Worm (Caenorhabditis elegans) whole organism, L4/young adult: ENCODE measurements around the gene suex-1.

Source experiments
- W03F9.2 ChIP-seq: fragments of 150-350 bp; optimal IDR thresholded peaks from 2 replicates; lab custom pipeline; 2014; ENCODE audit warnings: missing biosample characterization, missing genetic modification characterization
- dao-5 ChIP-seq: sonication (generic microtip); optimal IDR thresholded peaks from 2 replicates; lab custom pipeline; 2016; ENCODE audit warnings: missing genotype, missing genetic modification characterization, moderate library complexity, missing compliant biosample characterization
- him-1 ChIP-seq: sonication (generic microtip); optimal IDR thresholded peaks from 2 replicates; lab custom pipeline; 2016; ENCODE audit warnings: missing genotype, missing genetic modification reagents, missing genetic modification characterization, missing compliant biosample characterization

suex-1 gene

ce11 chrII:5525297-5525696 is 27.2 kb upstream of the suex-1 start, which contains the start of gene tbx-35:
tbx-35 (minus strand) TSS chrII:5525397.
- TF ChIP-seq dao-5 (tag; lab: Kevin White, UChicago) (no peak), him-1 (tag; lab: Kevin White, UChicago) (no peak), W03F9.2 (tag; lab: Kevin White, UChicago) (no peak)

- TF ChIP-seq W03F9.2 (tag; lab: Kevin White, UChicago) (no peak), him-1 (tag; lab: Kevin White, UChicago) (no peak), dao-5 (tag; lab: Kevin White, UChicago) (no peak)
Measured at ce11 chrII:5522637-5523036, 24.6 kb upstream of the suex-1 start, which contains the start of gene ZK177.11. ZK177.11 (plus strand) TSS chrII:5522937.

ce11 chrII:5521411-5521810 is 23.4 kb upstream of the suex-1 start, which contains the start of gene ZK177.12:
ZK177.12 (plus strand) TSS chrII:5521711.
- TF ChIP-seq dao-5 (tag; lab: Kevin White, UChicago) (no peak), W03F9.2 (tag; lab: Kevin White, UChicago) (no peak), him-1 (tag; lab: Kevin White, UChicago) (no peak)

- TF ChIP-seq W03F9.2 (tag; lab: Kevin White, UChicago) (no peak), him-1 (tag; lab: Kevin White, UChicago) (no peak), dao-5 (tag; lab: Kevin White, UChicago) (no peak)
Measured at ce11 chrII:5518910-5519309, 20.9 kb upstream of the suex-1 start, which contains the start of gene ZK177.2. ZK177.2 (plus strand) TSS chrII:5519210.

- no peak for TF ChIP-seq W03F9.2 (tag; lab: Kevin White, UChicago)
- no peak for TF ChIP-seq dao-5 (tag; lab: Kevin White, UChicago)
- no peak for TF ChIP-seq him-1 (tag; lab: Kevin White, UChicago)
Measured at ce11 chrII:5518055-5518454, 20.0 kb upstream of the suex-1 start.

ce11 chrII:5517643-5518042 is 19.6 kb upstream of the suex-1 start, which contains the start of gene ZK177.9:
ZK177.9 (minus strand) TSS chrII:5517743.
- TF ChIP-seq dao-5 (tag; lab: Kevin White, UChicago): no peak
- no peak for TF ChIP-seq W03F9.2 (tag; lab: Kevin White, UChicago)
- no peak for TF ChIP-seq him-1 (tag; lab: Kevin White, UChicago)

- TF ChIP-seq dao-5 (tag; lab: Kevin White, UChicago): no peak
- no peak for TF ChIP-seq W03F9.2 (tag; lab: Kevin White, UChicago)
- TF ChIP-seq him-1 (tag; lab: Kevin White, UChicago): no peak
Measured at ce11 chrII:5515542-5515941, 17.5 kb upstream of the suex-1 start, which contains the start of gene ZK177.3. ZK177.3 (plus strand) TSS chrII:5515842.

ce11 chrII:5514846-5515245 is 16.8 kb upstream of the suex-1 start, which contains the start of gene sahd-1:
sahd-1 (minus strand) TSS chrII:5514945.
- TF ChIP-seq him-1 (tag; lab: Kevin White, UChicago) (no peak), W03F9.2 (tag; lab: Kevin White, UChicago) (no peak), dao-5 (tag; lab: Kevin White, UChicago) (no peak)

- no peak for TF ChIP-seq dao-5 (tag; lab: Kevin White, UChicago)
- TF ChIP-seq him-1 (tag; lab: Kevin White, UChicago): no peak
- TF ChIP-seq W03F9.2 (tag; lab: Kevin White, UChicago): no peak
Measured at ce11 chrII:5512473-5513097, 14.5 kb upstream of the suex-1 start.

ce11 chrII:5511417-5512353 is 13.6 kb upstream of the suex-1 start:
- TF ChIP-seq him-1 (tag; lab: Kevin White, UChicago) (no peak), W03F9.2 (tag; lab: Kevin White, UChicago) (no peak), dao-5 (tag; lab: Kevin White, UChicago) (no peak)

ce11 chrII:5505820-5506287 is 7.8 kb upstream of the suex-1 start, which contains the start of gene npp-24:
npp-24 (plus strand) TSS chrII:5505870.
- TF ChIP-seq W03F9.2 (tag; lab: Kevin White, UChicago) (no peak), dao-5 (tag; lab: Kevin White, UChicago) (no peak), him-1 (tag; lab: Kevin White, UChicago) (no peak)

ce11 chrII:5503760-5504159 is 5.7 kb upstream of the suex-1 start, which contains the start of gene cyp-44A1:
cyp-44A1 (plus strand) TSS chrII:5504044.
- TF ChIP-seq W03F9.2 (tag; lab: Kevin White, UChicago): no peak
- TF ChIP-seq him-1 (tag; lab: Kevin White, UChicago): no peak
- no peak for TF ChIP-seq dao-5 (tag; lab: Kevin White, UChicago)
